Worm (Caenorhabditis elegans): Measurements from ENCODE around the gene sel-13.
A peak's percentile ranks its signal among the peaks of the same experiment; 100 is the strongest.

Gene sel-13

ce11 chrIII:4688965-4689364, 11.1 kb downstream of the sel-13 start, which contains the start of gene ppat-1:
Gene ppat-1, plus strand, starts transcription at chrIII:4689280.
- TF ChIP-seq nhr-28 (tag; optimal IDR thresholded peaks at IDR 0.05) (no peak), unc-39 (tag; optimal IDR thresholded peaks at IDR 0.05) (no peak), ham-2 (GFP tag; optimal IDR thresholded peaks at IDR 0.05) (no peak), mab-5 (tag; optimal IDR thresholded peaks at IDR 0.05) (no peak), snpc-4 (tag; optimal IDR thresholded peaks at IDR 0.05) (no peak), flh-1 (GFP tag; optimal IDR thresholded peaks at IDR 0.05) (no peak), nhr-2 (tag; optimal IDR thresholded peaks at IDR 0.05) (no peak), sem-2 (GFP tag; optimal IDR thresholded peaks at IDR 0.05) (no peak), nhr-237 (tag; optimal IDR thresholded peaks at IDR 0.05) (no peak), mls-2 (tag; optimal IDR thresholded peaks at IDR 0.05) (no peak), drap-1 (GFP tag; optimal IDR thresholded peaks at IDR 0.05) (no peak), unc-62 (GFP tag; optimal IDR thresholded peaks at IDR 0.05) (no peak), ceh-39 (tag; optimal IDR thresholded peaks at IDR 0.05) (no peak), ceh-43 (GFP tag; optimal IDR thresholded peaks at IDR 0.05) (no peak), zip-8 (tag; optimal IDR thresholded peaks at IDR 0.05) (no peak), bed-3 (GFP tag; optimal IDR thresholded peaks at IDR 0.05) (no peak)

- TF ChIP-seq unc-39 (tag; optimal IDR thresholded peaks at IDR 0.05) (no peak), unc-62 (GFP tag; optimal IDR thresholded peaks at IDR 0.05) (no peak), lsy-2 (tag; optimal IDR thresholded peaks at IDR 0.05) (no peak), ham-2 (GFP tag; optimal IDR thresholded peaks at IDR 0.05) (no peak), mls-2 (tag; optimal IDR thresholded peaks at IDR 0.05) (no peak), M03D4.4 (tag; optimal IDR thresholded peaks at IDR 0.05) (no peak), pha-4 (tag; optimal IDR thresholded peaks at IDR 0.05) (no peak), nhr-28 (tag; optimal IDR thresholded peaks at IDR 0.05) (no peak), nhr-2 (tag; optimal IDR thresholded peaks at IDR 0.05) (no peak), mab-5 (tag; optimal IDR thresholded peaks at IDR 0.05) (no peak)
Measured at ce11 chrIII:4688356-4688755, 11.7 kb downstream of the sel-13 start, which contains the start of gene tag-243. Gene tag-243, minus strand, starts transcription at chrIII:4688456.

- TF ChIP-seq unc-62 (GFP tag; optimal IDR thresholded peaks at IDR 0.05) (peak; percentile 60), hlh-1 (tag; optimal IDR thresholded peaks at IDR 0.05) (no peak), lin-32 (GFP tag; optimal IDR thresholded peaks at IDR 0.05) (no peak), ztf-11 (tag; optimal IDR thresholded peaks at IDR 0.05) (no peak)
Measured at ce11 chrIII:4687134-4687533, 12.9 kb downstream of the sel-13 start.

ce11 chrIII:4679963-4680484, 20.0 kb downstream of the sel-13 start, which contains the start of gene srg-11:
Gene srg-11, plus strand, starts transcription at chrIII:4680013.
- TF ChIP-seq sem-2 (GFP tag; optimal IDR thresholded peaks at IDR 0.05) (no peak), nhr-2 (tag; optimal IDR thresholded peaks at IDR 0.05) (no peak), M03D4.4 (tag; optimal IDR thresholded peaks at IDR 0.05) (no peak), hlh-1 (tag; optimal IDR thresholded peaks at IDR 0.05) (no peak), nhr-28 (tag; optimal IDR thresholded peaks at IDR 0.05) (no peak), elt-3 (tag; optimal IDR thresholded peaks at IDR 0.05) (no peak), nhr-12 (tag; optimal IDR thresholded peaks at IDR 0.05) (no peak), unc-62 (GFP tag; optimal IDR thresholded peaks at IDR 0.05) (no peak), unc-39 (tag; optimal IDR thresholded peaks at IDR 0.05) (no peak), drap-1 (GFP tag; optimal IDR thresholded peaks at IDR 0.05) (no peak)

ce11 chrIII:4677466-4677865, 22.6 kb downstream of the sel-13 start, which contains the start of gene srg-10:
Gene srg-10, plus strand, starts transcription at chrIII:4677766.
- TF ChIP-seq nhr-28 (tag; optimal IDR thresholded peaks at IDR 0.05) (no peak), nhr-12 (tag; optimal IDR thresholded peaks at IDR 0.05) (no peak), hlh-1 (tag; optimal IDR thresholded peaks at IDR 0.05) (no peak), unc-120 (tag; optimal IDR thresholded peaks at IDR 0.05; ENCODE audit: poor library complexity, severe bottlenecking) (no peak), blmp-1 (tag; optimal IDR thresholded peaks at IDR 0.05) (no peak), M03D4.4 (tag; optimal IDR thresholded peaks at IDR 0.05) (no peak), lin-13 (tag; optimal IDR thresholded peaks at IDR 0.05) (no peak), sem-2 (GFP tag; optimal IDR thresholded peaks at IDR 0.05) (no peak), snpc-4 (tag; optimal IDR thresholded peaks at IDR 0.05) (no peak), ceh-39 (tag; optimal IDR thresholded peaks at IDR 0.05) (no peak), nhr-76 (tag; optimal IDR thresholded peaks at IDR 0.05) (no peak), mab-5 (tag; optimal IDR thresholded peaks at IDR 0.05) (no peak), ceh-83 (GFP tag; optimal IDR thresholded peaks at IDR 0.05) (no peak), drap-1 (GFP tag; optimal IDR thresholded peaks at IDR 0.05) (no peak), lin-32 (GFP tag; optimal IDR thresholded peaks at IDR 0.05) (no peak), flh-1 (GFP tag; optimal IDR thresholded peaks at IDR 0.05) (no peak), ztf-11 (tag; optimal IDR thresholded peaks at IDR 0.05) (no peak)

ce11 chrIII:4671949-4672348, 28.1 kb downstream of the sel-13 start, which contains the start of gene srg-13:
Gene srg-13, plus strand, starts transcription at chrIII:4672249.
- TF ChIP-seq ztf-11 (tag; optimal IDR thresholded peaks at IDR 0.05), result no peak
- no peak for TF ChIP-seq nhr-76 (tag; optimal IDR thresholded peaks at IDR 0.05)
- TF ChIP-seq tbx-8 (GFP tag; optimal IDR thresholded peaks at IDR 0.05), result no peak
- TF ChIP-seq ham-2 (GFP tag; optimal IDR thresholded peaks at IDR 0.05), result no peak
- TF ChIP-seq mab-5 (tag; optimal IDR thresholded peaks at IDR 0.05), result no peak
- no peak for TF ChIP-seq lin-13 (tag; optimal IDR thresholded peaks at IDR 0.05)
- TF ChIP-seq cnd-1 (tag; optimal IDR thresholded peaks at IDR 0.05), result no peak
- no peak for TF ChIP-seq hlh-1 (tag; optimal IDR thresholded peaks at IDR 0.05)
- no peak for TF ChIP-seq unc-39 (tag; optimal IDR thresholded peaks at IDR 0.05)
- no peak for TF ChIP-seq unc-62 (GFP tag; optimal IDR thresholded peaks at IDR 0.05)
- TF ChIP-seq pha-4 (tag; optimal IDR thresholded peaks at IDR 0.05), result no peak
- no peak for TF ChIP-seq mep-1 (tag; optimal IDR thresholded peaks at IDR 0.05)
- no peak for TF ChIP-seq lin-32 (GFP tag; optimal IDR thresholded peaks at IDR 0.05)
- no peak for TF ChIP-seq bed-3 (GFP tag; optimal IDR thresholded peaks at IDR 0.05)
- TF ChIP-seq unc-120 (tag; optimal IDR thresholded peaks at IDR 0.05; ENCODE audit: poor library complexity, severe bottlenecking), result no peak
- TF ChIP-seq mls-2 (tag; optimal IDR thresholded peaks at IDR 0.05), result no peak
- TF ChIP-seq nhr-237 (tag; optimal IDR thresholded peaks at IDR 0.05), result no peak
- no peak for TF ChIP-seq ceh-39 (tag; optimal IDR thresholded peaks at IDR 0.05)
- no peak for TF ChIP-seq M03D4.4 (tag; optimal IDR thresholded peaks at IDR 0.05)
